Worm (Caenorhabditis elegans) whole organism, L1 larva: Measurements from ENCODE around the gene srg-25.

ENCODE experiments used
- blmp-1 ChIP-seq: fragments of 150-350 bp; optimal IDR thresholded peaks from 2 replicates; lab custom pipeline; 2014; ENCODE audit warnings: missing biosample characterization, missing genetic modification characterization
- elt-2 ChIP-seq: sonication (generic microtip); optimal IDR thresholded peaks from 2 replicates; lab custom pipeline; 2016; ENCODE audit warnings: missing genetic modification characterization, mild to moderate bottlenecking, inconsistent platforms, missing compliant biosample characterization, missing genetic modification reagents
- fos-1 ChIP-seq: fragments of 150-350 bp; optimal IDR thresholded peaks from 2 replicates; lab custom pipeline; 2014; ENCODE audit warnings: missing biosample characterization, missing genetic modification characterization
- lin-15B ChIP-seq: fragments of 150-350 bp; sonication (generic microtip); optimal IDR thresholded peaks from 3 replicates; lab custom pipeline; 2014; ENCODE audit warnings: missing biosample characterization, missing genetic modification characterization
- sox-4 ChIP-seq: sonication (generic microtip); optimal IDR thresholded peaks from 2 replicates; lab custom pipeline; 2016; ENCODE audit warnings: missing genetic modification characterization, missing compliant biosample characterization
- vab-15 ChIP-seq: sonication (generic microtip); optimal IDR thresholded peaks from 2 replicates; lab custom pipeline; 2017; ENCODE audit warnings: missing genotype, mild to moderate bottlenecking, missing genetic modification characterization, missing compliant biosample characterization

DNA sequence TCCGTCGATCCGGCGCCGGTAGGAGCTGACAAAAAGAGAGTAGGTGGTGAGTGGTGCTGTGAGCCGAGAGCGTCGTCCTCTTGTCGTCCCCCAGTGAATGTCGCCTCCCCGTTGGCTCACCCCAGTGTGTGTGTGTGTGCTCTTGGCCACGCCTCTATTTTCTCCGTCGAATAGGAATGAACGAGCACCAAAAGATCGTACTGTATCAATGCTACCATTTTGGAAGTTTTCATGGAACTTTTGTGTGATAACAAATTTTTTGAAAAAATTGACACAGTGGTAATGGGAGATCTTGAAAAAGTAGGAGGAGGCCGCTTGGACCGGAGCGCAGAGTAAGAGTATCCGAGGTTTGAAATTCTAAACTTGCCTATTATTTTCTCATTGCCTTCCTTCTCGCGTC is 25.8 kb downstream of the srg-25 start, which contains the start of gene ceh-34:
- TF ChIP-seq lin-15B (tag; lab: Kevin White, UChicago) (no peak), sox-4 (tag; lab: Kevin White, UChicago) (no peak), elt-2 (no peak), vab-15 (tag; lab: Kevin White, UChicago) (no peak), blmp-1 (no peak), fos-1 (tag; lab: Kevin White, UChicago) (no peak)
